Fruit fly (Drosophila melanogaster) whole organism, embryonic: ENCODE measurements around the gene CG13084.

Experiments
- Adf1 ChIP-seq: fragments of 200-800 bp; sonication (Bioruptor generic); IDR thresholded peaks from 2 replicates; pipeline ENCODE4 v1.3.6; 2022; ENCODE audit warnings: missing biosample characterization, missing genetic modification characterization
- Atf-2 ChIP-seq: fragments of 200-800 bp; sonication (Bioruptor generic); optimal IDR thresholded peaks from 2 replicates; lab custom pipeline; 2016; ENCODE audit warnings: missing biosample characterization, missing genetic modification characterization
- B-H2 ChIP-seq: fragments of 200-800 bp; sonication (Bioruptor generic); optimal IDR thresholded peaks from 2 replicates; lab custom pipeline; 2018; ENCODE audit warnings: missing biosample characterization, mild to moderate bottlenecking, missing genetic modification characterization
- BtbVII ChIP-seq: fragments of 200-800 bp; sonication (Bioruptor generic); optimal IDR thresholded peaks from 3 replicates; lab custom pipeline; 2017; ENCODE audit warnings: missing biosample characterization, mild to moderate bottlenecking, missing genetic modification characterization
- Bteb2 ChIP-seq: fragments of 200-800 bp; sonication (Bioruptor generic); optimal IDR thresholded peaks from 2 replicates; lab custom pipeline; 2016; ENCODE audit warnings: missing biosample characterization, missing genetic modification characterization
- CG10147 ChIP-seq: fragments of 200-800 bp; sonication (Bioruptor generic); optimal IDR thresholded peaks from 2 replicates; lab custom pipeline; 2019; ENCODE audit warnings: missing biosample characterization, mild to moderate bottlenecking, missing genetic modification characterization, moderate library complexity
- CG10209 ChIP-seq: fragments of 200-800 bp; sonication (Bioruptor generic); optimal IDR thresholded peaks from 3 replicates; lab custom pipeline; 2017; ENCODE audit warnings: missing biosample characterization, mild to moderate bottlenecking, missing genetic modification characterization, missing genetic modification reagents
- CG10565 ChIP-seq: fragments of 200-800 bp; sonication (Bioruptor generic); optimal IDR thresholded peaks from 3 replicates; lab custom pipeline; 2016; ENCODE audit warnings: missing biosample characterization, mild to moderate bottlenecking, missing genetic modification characterization
- CG10959 ChIP-seq: fragments of 200-800 bp; sonication (Bioruptor generic); IDR thresholded peaks from 2 replicates; pipeline ENCODE4 v1.3.6; 2022; ENCODE audit warnings: missing biosample characterization, missing genetic modification characterization
- CG12236 ChIP-seq: fragments of 200-800 bp; sonication (Bioruptor generic); optimal IDR thresholded peaks from 2 replicates; lab custom pipeline; 2016; ENCODE audit warnings: missing biosample characterization, missing genetic modification characterization
- CG12299 ChIP-seq: fragments of 200-800 bp; sonication (Bioruptor generic); optimal IDR thresholded peaks from 2 replicates; lab custom pipeline; 2018; ENCODE audit warnings: missing biosample characterization, mild to moderate bottlenecking, missing genetic modification characterization
- CG1647 ChIP-seq: fragments of 200-800 bp; sonication (Bioruptor generic); optimal IDR thresholded peaks from 3 replicates; lab custom pipeline; 2016; ENCODE audit warnings: missing biosample characterization, missing genetic modification characterization
- CG2678 ChIP-seq: fragments of 200-800 bp; sonication (Bioruptor generic); optimal IDR thresholded peaks from 3 replicates; lab custom pipeline; 2019; ENCODE audit warnings: missing biosample characterization, mild to moderate bottlenecking, missing genetic modification characterization, moderate library complexity
- CG32772 ChIP-seq: fragments of 200-800 bp; sonication (Bioruptor generic); IDR thresholded peaks from 2 replicates; pipeline ENCODE4 v1.3.6; 2022; ENCODE audit warnings: missing biosample characterization, missing genetic modification characterization
- CG33557 ChIP-seq: fragments of 200-800 bp; sonication (Bioruptor generic); optimal IDR thresholded peaks from 2 replicates; lab custom pipeline; 2019; ENCODE audit warnings: missing biosample characterization, mild to moderate bottlenecking, missing genetic modification characterization, moderate library complexity
- CG3407 ChIP-seq: fragments of 200-800 bp; sonication (Bioruptor generic); optimal IDR thresholded peaks from 2 replicates; lab custom pipeline; 2018; ENCODE audit warnings: missing biosample characterization, mild to moderate bottlenecking, missing genetic modification characterization
- CG4820 ChIP-seq: fragments of 200-800 bp; sonication (Bioruptor generic); optimal IDR thresholded peaks from 3 replicates; lab custom pipeline; 2016; ENCODE audit warnings: missing biosample characterization, missing genetic modification characterization
- CG5180 ChIP-seq: fragments of 200-800 bp; sonication (Bioruptor generic); optimal IDR thresholded peaks from 3 replicates; lab custom pipeline; 2017; ENCODE audit warnings: missing biosample characterization, missing genetic modification characterization, mild to moderate bottlenecking, moderate library complexity, missing genetic modification reagents
- CG6683 ChIP-seq: fragments of 200-800 bp; sonication (Bioruptor generic); optimal IDR thresholded peaks from 2 replicates; lab custom pipeline; 2017; ENCODE audit warnings: missing biosample characterization, mild to moderate bottlenecking, missing genetic modification characterization, missing genetic modification reagents
- CG7372 ChIP-seq: fragments of 200-800 bp; sonication (Bioruptor generic); IDR thresholded peaks from 2 replicates; pipeline ENCODE4 v1.3.6; 2022; ENCODE audit warnings: missing biosample characterization, missing genetic modification characterization
- CG7786 ChIP-seq: fragments of 200-800 bp; sonication (Bioruptor generic); optimal IDR thresholded peaks from 2 replicates; lab custom pipeline; 2016; ENCODE audit warnings: missing biosample characterization, missing genetic modification characterization
- D19B ChIP-seq: fragments of 200-800 bp; sonication (Bioruptor generic); optimal IDR thresholded peaks from 2 replicates; lab custom pipeline; 2017; ENCODE audit warnings: missing biosample characterization, mild to moderate bottlenecking, missing genetic modification characterization
- Dbx ChIP-seq: fragments of 200-800 bp; sonication (Bioruptor generic); IDR thresholded peaks from 3 replicates; pipeline ENCODE4 v1.3.6; 2022; ENCODE audit warnings: missing biosample characterization, missing genetic modification characterization
- Dfd ChIP-seq, 2 experiments: fragments of >200 bp; optimal IDR thresholded peaks; 2 replicates each; lab custom pipeline; 2017; ENCODE audit warnings: missing biosample characterization in 2 of 2, missing genetic modification characterization in 2 of 2
- Dp ChIP-seq: fragments of 200-800 bp; sonication (Bioruptor generic); optimal IDR thresholded peaks from 2 replicates; lab custom pipeline; 2018; ENCODE audit warnings: missing biosample characterization, mild to moderate bottlenecking, missing genetic modification characterization, moderate library complexity
- Ets65A ChIP-seq: fragments of 200-800 bp; sonication (Bioruptor generic); peaks from one replicate; lab custom pipeline; 2016; ENCODE audit warnings: missing biosample characterization, missing genetic modification characterization
- Fer3 ChIP-seq: fragments of 200-800 bp; sonication (Bioruptor generic); optimal IDR thresholded peaks from 2 replicates; lab custom pipeline; 2018; ENCODE audit warnings: missing biosample characterization, mild to moderate bottlenecking, missing genetic modification characterization, moderate library complexity
- HLH54F ChIP-seq: fragments of 200-800 bp; sonication (Bioruptor generic); optimal IDR thresholded peaks from 3 replicates; lab custom pipeline; 2016; ENCODE audit warnings: missing biosample characterization, missing genetic modification characterization
- Hr3 ChIP-seq: fragments of 200-800 bp; sonication (Bioruptor generic); optimal IDR thresholded peaks from 3 replicates; lab custom pipeline; 2016; ENCODE audit warnings: missing biosample characterization, missing genetic modification characterization
- Hsf ChIP-seq: fragments of 200-800 bp; sonication (Bioruptor generic); optimal IDR thresholded peaks from 3 replicates; lab custom pipeline; 2016; ENCODE audit warnings: missing biosample characterization, missing genetic modification characterization
- Nf-YC ChIP-seq: fragments of 200-800 bp; optimal IDR thresholded peaks from 3 replicates; lab custom pipeline; 2019; ENCODE audit warnings: missing biosample characterization, mild to moderate bottlenecking, missing genetic modification characterization, moderate library complexity
- Oaz ChIP-seq: fragments of 200-800 bp; sonication (Bioruptor generic); IDR thresholded peaks from 2 replicates; pipeline ENCODE4 v1.3.6; 2022; ENCODE audit warnings: missing biosample characterization, missing genetic modification characterization
- PHDP ChIP-seq: fragments of 200-800 bp; sonication (Bioruptor generic); optimal IDR thresholded peaks from 3 replicates; lab custom pipeline; 2018; ENCODE audit warnings: missing biosample characterization, mild to moderate bottlenecking, missing genetic modification characterization, moderate library complexity
- bbx ChIP-seq: fragments of 200-800 bp; sonication (Bioruptor generic); IDR thresholded peaks from 2 replicates; pipeline ENCODE4 v1.3.6; 2022; ENCODE audit warnings: missing biosample characterization, missing genetic modification characterization; ENCODE audit not compliant: partially characterized antibody
- crol ChIP-seq: fragments of 200-800 bp; sonication (Bioruptor generic); IDR thresholded peaks from 2 replicates; pipeline ENCODE4 v1.3.6; 2022; ENCODE audit warnings: missing biosample characterization, missing genetic modification characterization
- cwo ChIP-seq: fragments of 200-800 bp; sonication (Bioruptor generic); optimal IDR thresholded peaks from 3 replicates; lab custom pipeline; 2017; ENCODE audit warnings: missing biosample characterization, missing genetic modification characterization, mild to moderate bottlenecking, moderate library complexity, missing genetic modification reagents
- eve ChIP-seq, 2 experiments: fragments of >200 bp; optimal IDR thresholded peaks; 2 replicates each; lab custom pipeline; 2017; ENCODE audit warnings: missing biosample characterization in 2 of 2, missing genetic modification characterization in 2 of 2
- fd96Cb ChIP-seq: fragments of 200-800 bp; sonication (Bioruptor generic); optimal IDR thresholded peaks from 2 replicates; lab custom pipeline; 2018; ENCODE audit warnings: missing biosample characterization, mild to moderate bottlenecking, missing genetic modification characterization, moderate library complexity
- fu2 ChIP-seq: fragments of 200-800 bp; sonication (Bioruptor generic); optimal IDR thresholded peaks from 2 replicates; lab custom pipeline; 2016; ENCODE audit warnings: missing biosample characterization, missing genetic modification characterization
- gro ChIP-seq: fragments of 200-800 bp; sonication (Bioruptor generic); optimal IDR thresholded peaks from 2 replicates; lab custom pipeline; 2016; ENCODE audit warnings: missing biosample characterization, missing genetic modification characterization
- hth ChIP-seq: fragments of >200 bp; optimal IDR thresholded peaks from 2 replicates; lab custom pipeline; 2017; ENCODE audit warnings: inconsistent platforms
- jigr1 ChIP-seq: fragments of 200-800 bp; sonication (Bioruptor generic); IDR thresholded peaks from 3 replicates; pipeline ENCODE4 v1.3.6; 2022; ENCODE audit warnings: missing biosample characterization, missing genetic modification characterization
- org-1 ChIP-seq: fragments of 200-800 bp; sonication (Bioruptor generic); optimal IDR thresholded peaks from 2 replicates; lab custom pipeline; 2017; ENCODE audit warnings: missing biosample characterization, missing genetic modification characterization
- psq ChIP-seq: fragments of 200-800 bp; sonication (Bioruptor generic); optimal IDR thresholded peaks from 2 replicates; lab custom pipeline; 2017; ENCODE audit warnings: missing biosample characterization, missing genetic modification characterization
- pzg ChIP-seq: fragments of 200-800 bp; sonication (Bioruptor generic); optimal IDR thresholded peaks from 3 replicates; lab custom pipeline; 2018; ENCODE audit warnings: missing biosample characterization, mild to moderate bottlenecking, missing genetic modification characterization, moderate library complexity
- salm ChIP-seq: fragments of 200-800 bp; sonication (Bioruptor generic); optimal IDR thresholded peaks from 2 replicates; lab custom pipeline; 2018; ENCODE audit warnings: missing biosample characterization, mild to moderate bottlenecking, missing genetic modification characterization
- sc ChIP-seq, 3 experiments: fragments of >200 bp in 2 of 3; fragments of 200-800 bp in 1 of 3; sonication (Bioruptor generic) in 1 of 3; optimal IDR thresholded peaks; 2 replicates in 2 of 3; 3 replicates in 1 of 3; lab custom pipeline; 2017; ENCODE audit warnings: mild to moderate bottlenecking in 1 of 3, missing biosample characterization in 1 of 3, missing genetic modification characterization in 1 of 3, missing genetic modification reagents in 1 of 3
- slbo ChIP-seq: fragments of 200-800 bp; sonication (Bioruptor generic); IDR thresholded peaks from 2 replicates; pipeline ENCODE4 v1.3.6; 2022; ENCODE audit warnings: missing biosample characterization, missing genetic modification characterization
- ssp ChIP-seq: fragments of 200-800 bp; sonication (Bioruptor generic); IDR thresholded peaks from 2 replicates; pipeline ENCODE4 v1.3.6; 2022; ENCODE audit warnings: missing biosample characterization, missing genetic modification characterization
- unc-4 ChIP-seq: fragments of 200-800 bp; sonication (Bioruptor generic); IDR thresholded peaks from 2 replicates; pipeline ENCODE4 v1.3.6; 2022; ENCODE audit warnings: missing biosample characterization, missing genetic modification characterization; ENCODE audit not compliant: partially characterized antibody
- usp ChIP-seq: fragments of >200 bp; optimal IDR thresholded peaks from 2 replicates; lab custom pipeline; 2017; ENCODE audit warnings: missing biosample characterization, missing genetic modification characterization

CG13084 gene

dm6 chr2L:19533247-19533646 is 48.5 kb downstream of the CG13084 start, which contains the start of gene CG33116 (continued):
- 0 out of 2 replicates have a peak, but pooled peaks have one; percentile 32 for TF ChIP-seq CG10959 (GFP tag; lab: Robert Waterston, UW)
- TF ChIP-seq CG4820 (GFP tag; lab: Kevin White, UChicago): peak; percentile 75
- TF ChIP-seq CG6683 (GFP tag; lab: Kevin White, UChicago): peak; percentile 30
- TF ChIP-seq B-H2 (GFP tag; lab: Kevin White, UChicago): peak; percentile 78
- TF ChIP-seq CG33557: peak; percentile 81
- peak; percentile 87 for TF ChIP-seq Hsf
- no peak for TF ChIP-seq usp
- TF ChIP-seq Bteb2 (GFP tag; lab: Kevin White, UChicago): peak; percentile 79
- peak; percentile 19 for TF ChIP-seq CG10565 (GFP tag; lab: Kevin White, UChicago)
- TF ChIP-seq CG1647: peak; percentile 73
- peak; percentile 65 for TF ChIP-seq Atf-2 (GFP tag; lab: Kevin White, UChicago)
- TF ChIP-seq PHDP: peak; percentile 74
- peak; percentile 78 for TF ChIP-seq Fer3 (tag; lab: Kevin White, UChicago)
- peak; percentile 47 for TF ChIP-seq D19B (GFP tag; lab: Kevin White, UChicago)
- TF ChIP-seq BtbVII (GFP tag; lab: Kevin White, UChicago): peak; percentile 68
- peak; percentile 84 for TF ChIP-seq slbo
- TF ChIP-seq CG12236 (GFP tag; lab: Kevin White, UChicago): peak; percentile 55
- TF ChIP-seq gro (GFP tag; lab: Kevin White, UChicago): peak; percentile 86
- no peak for TF ChIP-seq jigr1
- peak; percentile 45 for TF ChIP-seq CG12299 (tag; lab: Kevin White, UChicago)
- TF ChIP-seq ssp (GFP tag; lab: Robert Waterston, UW): peak; percentile 47
- TF ChIP-seq CG10147 (GFP tag; lab: Kevin White, UChicago): peak; percentile 45
- peak; percentile 46 for TF ChIP-seq psq (GFP tag; lab: Kevin White, UChicago)
- TF ChIP-seq CG2678: peak; percentile 86
- no peak for TF ChIP-seq Dfd (GFP tag; optimal IDR thresholded peaks at IDR 0.05; lab: Kevin White, UChicago)
- peak; percentile 75 for TF ChIP-seq org-1 (GFP tag; lab: Kevin White, UChicago)
- TF ChIP-seq Ets65A (GFP tag; lab: Kevin White, UChicago): peak; percentile 98
- TF ChIP-seq Nf-YC: peak; percentile 51
- TF ChIP-seq HLH54F (GFP tag; lab: Kevin White, UChicago): peak; percentile 92
- peak; percentile 76 for TF ChIP-seq CG10209
- peak; percentile 88 for TF ChIP-seq fu2
- no peak for TF ChIP-seq hth (lab: Kevin White, UChicago)
- TF ChIP-seq CG7786 (GFP tag; lab: Kevin White, UChicago): peak; percentile 85
- TF ChIP-seq Adf1 (GFP tag; lab: Robert Waterston, UW): peak; percentile 91
- peak; percentile 72 for TF ChIP-seq fd96Cb
- peak; percentile 58 for TF ChIP-seq bbx (GFP tag; lab: Robert Waterston, UW)
- peak; percentile 9 for TF ChIP-seq CG5180 (GFP tag; lab: Kevin White, UChicago)
- TF ChIP-seq salm (tag; lab: Kevin White, UChicago): peak; percentile 67
- TF ChIP-seq CG3407: peak; percentile 66
- no peak for TF ChIP-seq eve (GFP tag; optimal IDR thresholded peaks at IDR 0.05; lab: Kevin White, UChicago)
- TF ChIP-seq crol: no peak
- TF ChIP-seq unc-4 (GFP tag; lab: Robert Waterston, UW): no peak
- 0 out of 2 replicates have a peak, but pooled peaks have one; percentile 13 for TF ChIP-seq CG7372 (GFP tag; lab: Robert Waterston, UW)
- peak; percentile 47 for TF ChIP-seq Dp
- peak; percentile 56; the same call in 1 of the 2 replicates for TF ChIP-seq Oaz
- peak; percentile 82 for TF ChIP-seq Hr3 (GFP tag; lab: Kevin White, UChicago)
- TF ChIP-seq pzg (GFP tag; lab: Kevin White, UChicago): peak; percentile 63
- peak; percentile 77; the same call in 2 of the 3 replicates for TF ChIP-seq Dbx
- TF ChIP-seq sc (optimal IDR thresholded peaks at IDR 0.05; lab: Kevin White, UChicago): no peak
- peak; percentile 55 for TF ChIP-seq sc (GFP tag; optimal IDR thresholded peaks at IDR 0.05; lab: Kevin White, UChicago)
- TF ChIP-seq CG32772: peak; percentile 67
- peak; percentile 58 for TF ChIP-seq cwo (GFP tag; lab: Kevin White, UChicago)
